Worm (Caenorhabditis elegans) whole organism, L1 larva: ENCODE results near the gene C25F9.16.

Experiments
- ama-1 ChIP-seq: fragments of 150-350 bp; optimal IDR thresholded peaks from 2 replicates; lab custom pipeline; 2014
- blmp-1 ChIP-seq: fragments of 150-350 bp; optimal IDR thresholded peaks from 2 replicates; lab custom pipeline; 2014; ENCODE audit warnings: missing biosample characterization, missing genetic modification characterization
- ceh-8 ChIP-seq: fragments of 200-800 bp; sonication (Bioruptor generic); optimal IDR thresholded peaks from 2 replicates; lab custom pipeline; 2018; ENCODE audit warnings: mild to moderate bottlenecking, missing genetic modification characterization, moderate library complexity, missing compliant biosample characterization
- dpl-1 ChIP-seq, 3 experiments: fragments of 150-350 bp in 2 of 3; sonication (generic microtip) in 1 of 3; optimal IDR thresholded peaks; 2 replicates each; lab custom pipeline; 2014 to 2017; ENCODE audit warnings: missing biosample characterization in 3 of 3, missing genetic modification characterization in 3 of 3, missing genetic modification reagents in 3 of 3
- efl-1 ChIP-seq, 4 experiments: fragments of 150-350 bp; optimal IDR thresholded peaks in 3 of 4; peaks in 1 of 4; 1 replicate in 1 of 4; 2 replicates in 3 of 4; lab custom pipeline; 2014; ENCODE audit warnings: missing biosample characterization in 2 of 4, missing genetic modification characterization in 2 of 4, missing genetic modification reagents in 2 of 4
- fkh-8 ChIP-seq: sonication (generic microtip); optimal IDR thresholded peaks from 2 replicates; lab custom pipeline; 2016; ENCODE audit warnings: mild to moderate bottlenecking, missing genetic modification characterization, missing compliant biosample characterization
- hlh-4 ChIP-seq: sonication (generic microtip); optimal IDR thresholded peaks from 2 replicates; lab custom pipeline; 2016; ENCODE audit warnings: mild to moderate bottlenecking, missing genetic modification characterization, missing compliant biosample characterization
- lsy-2 ChIP-seq, 2 experiments: fragments of 150-350 bp; optimal IDR thresholded peaks; 2 replicates each; lab custom pipeline; 2014; ENCODE audit warnings: missing biosample characterization in 2 of 2, missing genetic modification characterization in 2 of 2
- nhr-71 ChIP-seq: sonication (generic microtip); optimal IDR thresholded peaks from 2 replicates; lab custom pipeline; 2016; ENCODE audit warnings: mild to moderate bottlenecking, missing genetic modification characterization, moderate library complexity, missing compliant biosample characterization
- nhr-77 ChIP-seq: fragments of 150-350 bp; optimal IDR thresholded peaks from 2 replicates; lab custom pipeline; 2014; ENCODE audit warnings: missing biosample characterization, missing genetic modification characterization
- nhr-90 ChIP-seq: sonication (generic microtip); optimal IDR thresholded peaks from 2 replicates; lab custom pipeline; 2016; ENCODE audit warnings: mild to moderate bottlenecking, missing genetic modification characterization, missing compliant biosample characterization; ENCODE audit not compliant: poor library complexity
- tlp-1 ChIP-seq: fragments of 150-350 bp; optimal IDR thresholded peaks from 2 replicates; lab custom pipeline; 2014; ENCODE audit warnings: missing biosample characterization, missing genetic modification characterization
- ztf-11 ChIP-seq, 2 experiments: sonication (generic microtip); optimal IDR thresholded peaks; 2 replicates each; lab custom pipeline; 2016 to 2017; ENCODE audit warnings: missing genetic modification characterization in 2 of 2, missing biosample characterization in 1 of 2, missing compliant biosample characterization in 1 of 2
- ztf-4 ChIP-seq: fragments of 150-350 bp; optimal IDR thresholded peaks from 2 replicates; lab custom pipeline; 2014; ENCODE audit warnings: missing biosample characterization, missing genetic modification characterization

DNA sequence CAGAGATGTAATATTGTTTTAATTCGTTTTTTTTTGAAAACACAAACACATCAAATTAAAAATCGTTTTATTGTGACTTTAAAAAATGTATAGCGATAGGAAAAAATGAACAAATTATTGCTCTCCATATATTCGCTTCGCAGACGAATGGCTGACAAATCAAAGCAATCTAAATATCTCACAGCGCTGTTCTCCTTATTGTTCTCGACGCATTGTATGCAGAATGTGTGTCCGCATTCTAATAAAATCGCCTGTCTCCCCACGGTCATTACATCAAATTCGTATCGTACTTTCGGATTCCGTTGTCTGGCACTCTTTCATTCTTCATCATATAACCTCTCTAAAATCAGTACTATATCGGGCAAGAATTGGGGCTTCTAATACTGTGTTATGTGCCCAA lies 43.7 kb downstream of the C25F9.16 start, which contains the start of gene Y43F8B.9:
- no peak for TF ChIP-seq hlh-4 (tag; lab: Kevin White, UChicago)
- TF ChIP-seq ztf-4 (tag; lab: Kevin White, UChicago), result no peak
- TF ChIP-seq fkh-8 (tag; lab: Kevin White, UChicago), result no peak
- TF ChIP-seq nhr-77 (tag; lab: Kevin White, UChicago), result no peak
- no peak for TF ChIP-seq ceh-8
- no peak for TF ChIP-seq nhr-71 (tag; lab: Kevin White, UChicago)
- no peak for TF ChIP-seq efl-1 (optimal IDR thresholded peaks at IDR 0.05; lab: Kevin White, UChicago)
- TF ChIP-seq efl-1 (GFP tag; optimal IDR thresholded peaks at IDR 0.05 in 1 of 2; lab: Kevin White, UChicago), result no peak
- no peak for TF ChIP-seq ztf-11 (tag; optimal IDR thresholded peaks at IDR 0.05; lab: Kevin White, UChicago)
- TF ChIP-seq tlp-1 (tag; lab: Kevin White, UChicago), result no peak
- no peak for TF ChIP-seq ama-1 (lab: Kevin White, UChicago)
- no peak for TF ChIP-seq blmp-1
- no peak for TF ChIP-seq dpl-1 (GFP tag; optimal IDR thresholded peaks at IDR 0.05; lab: Kevin White, UChicago)
- TF ChIP-seq lsy-2 (tag; optimal IDR thresholded peaks at IDR 0.05; lab: Kevin White, UChicago), result no peak
- no peak for TF ChIP-seq nhr-90 (tag; lab: Kevin White, UChicago)
